Worm (Caenorhabditis elegans): ENCODE results near the gene srlf-29.

ce11 chrII:1624572-1624971 lies 41.6 kb upstream of the srlf-29 start, which contains the start of gene fbxa-160:
- TF ChIP-seq hlh-13 (GFP tag; optimal IDR thresholded peaks at IDR 0.05) (no peak), npax-4 (tag; optimal IDR thresholded peaks at IDR 0.05) (no peak), unc-86 (tag; optimal IDR thresholded peaks at IDR 0.05) (no peak), syd-9 (tag; optimal IDR thresholded peaks at IDR 0.05) (no peak)

Measured in whole organism, late embryonic.